Worm (Caenorhabditis elegans): ENCODE data around the gene F36H5.17.
"Not testable (repeated sequence)": the region's sequence is repeated elsewhere in the genome, so short reads cannot be mapped to it uniquely, and the experiment has no call there.

F36H5.17 gene

DNA sequence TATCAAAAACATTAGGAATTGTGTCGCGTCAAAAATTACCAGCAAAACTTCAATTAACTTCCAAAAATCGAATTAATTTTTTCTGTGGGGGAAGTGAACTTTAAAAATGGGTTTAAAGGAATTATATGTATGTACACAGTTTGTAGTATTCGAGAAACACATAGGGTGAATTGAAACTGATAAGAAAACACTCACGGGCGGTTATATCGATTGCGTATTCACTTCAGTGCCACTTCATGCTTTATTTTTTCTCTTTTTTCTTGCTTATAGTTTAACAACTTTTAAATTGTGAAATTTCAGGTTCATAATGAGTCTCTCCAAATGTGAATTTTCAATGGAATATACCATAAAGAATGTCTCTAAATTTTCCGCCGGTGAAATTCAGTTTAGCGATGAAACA, 15.4 kb upstream of the F36H5.17 start, which contains the start of gene math-26:
Gene math-26 (plus strand): TSS at position 301 of the 400 bp plus-strand sequence.
- not testable (repeated sequence) for TF ChIP-seq isw-1 (GFP tag; IDR thresholded peaks at IDR 0.05); unc-86 (tag; optimal IDR thresholded peaks at IDR 0.05); mep-1 (tag; optimal IDR thresholded peaks at IDR 0.05)

DNA sequence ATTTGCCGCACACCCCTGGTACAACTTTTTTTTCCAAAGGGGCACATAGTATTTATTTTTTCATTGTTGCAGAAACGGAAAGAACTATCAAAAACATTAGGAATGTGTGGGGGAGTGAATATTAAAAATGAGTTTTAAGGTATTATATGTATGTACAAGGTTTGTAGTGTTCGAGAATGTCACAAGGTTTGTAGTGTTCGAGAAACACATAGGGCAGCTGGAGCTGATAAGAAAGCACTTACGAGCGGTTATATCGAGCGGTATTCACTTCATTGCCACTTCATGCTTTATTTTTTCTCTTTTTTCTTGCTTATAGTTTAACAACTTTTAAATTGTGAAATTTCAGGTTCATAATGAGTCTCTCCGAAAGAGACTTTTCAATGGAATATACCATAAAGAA, 11.5 kb upstream of the F36H5.17 start:
- TF ChIP-seq lin-35 (GFP tag; optimal IDR thresholded peaks at IDR 0.05), result peak in 1 of 2 experiments; percentile 10
- peak; percentile 28 for TF ChIP-seq elt-2 (tag; optimal IDR thresholded peaks at IDR 0.05)
- TF ChIP-seq efl-1 (optimal IDR thresholded peaks at IDR 0.05), result not testable (repeated sequence)
- peak in 1 of 2 experiments; percentile 43 for TF ChIP-seq efl-1 (GFP tag; optimal IDR thresholded peaks at IDR 0.05 in 1 of 2)

DNA sequence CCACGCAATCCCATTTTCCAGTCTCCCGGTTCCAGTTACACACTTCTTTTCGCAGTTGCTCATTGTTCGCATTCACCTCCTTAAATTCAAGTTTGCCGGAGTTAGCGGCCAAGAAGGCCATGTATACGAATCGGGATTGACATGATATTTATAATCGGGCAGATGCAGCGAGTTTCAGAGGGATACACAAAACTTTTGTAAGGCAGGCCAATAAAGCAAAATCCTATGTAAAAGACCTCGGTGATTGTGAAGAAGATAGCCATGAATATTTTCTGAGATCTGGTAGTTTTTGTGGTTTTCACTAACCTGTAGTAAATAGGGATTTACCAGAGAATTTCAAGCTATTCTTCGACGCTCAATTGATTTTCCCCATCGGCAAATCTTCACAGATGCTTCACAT, 10.7 kb upstream of the F36H5.17 start:
- TF ChIP-seq sptf-1 (tag; optimal IDR thresholded peaks at IDR 0.05) (no peak), pag-3 (tag; optimal IDR thresholded peaks at IDR 0.05; ENCODE audit: borderline replicate concordance, insufficient read depth) (no peak), tlp-1 (tag; optimal IDR thresholded peaks at IDR 0.05) (no peak), unc-62 (GFP tag; optimal IDR thresholded peaks at IDR 0.05) (no peak), fkh-4 (tag; optimal IDR thresholded peaks at IDR 0.05; ENCODE audit: borderline replicate concordance) (no peak), sup-37 (GFP tag; optimal IDR thresholded peaks at IDR 0.05) (no peak), xbp-1 (tag; optimal IDR thresholded peaks at IDR 0.05) (no peak), zag-1 (tag; optimal IDR thresholded peaks at IDR 0.05) (no peak), ama-1 (optimal IDR thresholded peaks at IDR 0.05) (no peak), dsc-1 (tag; optimal IDR thresholded peaks at IDR 0.05) (no peak), nhr-12 (tag; optimal IDR thresholded peaks at IDR 0.05) (no peak), zip-4 (GFP tag; optimal IDR thresholded peaks at IDR 0.05) (no peak), aly-2 (tag; optimal IDR thresholded peaks at IDR 0.05) (no peak), fos-1 (tag; optimal IDR thresholded peaks at IDR 0.05) (no peak), alr-1 (tag; optimal IDR thresholded peaks at IDR 0.05; ENCODE audit: borderline replicate concordance) (no peak)

DNA sequence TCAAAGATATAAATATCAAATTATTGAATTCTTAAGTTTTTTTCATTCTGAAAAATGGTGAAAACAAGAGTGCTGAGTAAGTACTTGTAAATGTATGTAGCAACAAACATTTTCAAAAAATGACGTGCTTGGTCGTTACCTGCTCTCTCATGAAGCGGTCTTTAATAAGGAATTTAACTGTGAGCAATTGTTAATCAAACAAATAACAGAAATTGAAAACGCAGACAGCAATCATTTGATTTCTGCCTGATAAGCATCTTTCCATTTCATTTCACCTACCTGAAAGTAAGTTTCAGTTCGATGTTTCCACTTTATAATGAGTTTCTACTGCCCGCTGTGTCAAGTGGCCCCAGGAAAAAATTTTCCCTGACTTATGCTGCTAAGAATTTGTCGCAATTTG, 7.1 kb upstream of the F36H5.17 start, which contains the start of gene math-28:
Gene math-28 (plus strand): TSS at position 301 of the 400 bp plus-strand sequence.
- TF ChIP-seq unc-30 (tag; optimal IDR thresholded peaks at IDR 0.05) (no peak), dsc-1 (tag; optimal IDR thresholded peaks at IDR 0.05) (no peak), lin-35 (GFP tag; optimal IDR thresholded peaks at IDR 0.05) (no peak), xbp-1 (tag; optimal IDR thresholded peaks at IDR 0.05) (no peak), lir-3 (tag; optimal IDR thresholded peaks at IDR 0.05; ENCODE audit: poor library complexity) (no peak), unc-130 (tag; optimal IDR thresholded peaks at IDR 0.05) (no peak), skn-1 (tag; optimal IDR thresholded peaks at IDR 0.05) (no peak), ces-1 (GFP tag; optimal IDR thresholded peaks at IDR 0.05) (no peak)

DNA sequence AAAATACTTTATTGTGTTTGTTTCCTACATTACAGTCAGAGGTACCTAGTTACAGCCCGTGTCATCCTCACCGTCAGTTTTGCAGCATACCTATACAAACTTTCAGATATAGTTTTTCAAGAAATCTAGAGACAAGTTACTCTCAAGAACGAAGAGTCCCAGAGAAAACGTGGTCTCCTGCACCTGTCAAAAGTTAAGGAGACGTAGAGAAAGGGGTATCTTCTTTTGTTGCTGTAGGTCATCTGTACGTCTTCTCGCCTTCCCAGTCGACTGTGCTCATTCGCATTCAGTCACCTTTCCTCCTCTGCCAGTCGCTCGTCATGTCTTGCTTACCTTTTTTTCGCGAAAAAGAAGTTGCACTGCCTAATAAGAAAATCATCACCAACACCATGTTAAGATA, 5.6 kb upstream of the F36H5.17 start, which contains the start of gene F36H5.4:
Gene F36H5.4 (plus strand): TSS at position 301 of the 400 bp plus-strand sequence.
- no peak for TF ChIP-seq nhr-90 (tag; optimal IDR thresholded peaks at IDR 0.05; ENCODE audit: poor library complexity)
- no peak for TF ChIP-seq lin-14 (GFP tag; optimal IDR thresholded peaks at IDR 0.05)
- no peak for TF ChIP-seq sox-4 (tag; optimal IDR thresholded peaks at IDR 0.05)
- no peak for TF ChIP-seq pag-3 (tag; optimal IDR thresholded peaks at IDR 0.05; ENCODE audit: borderline replicate concordance, insufficient read depth)
- TF ChIP-seq mdl-1 (tag; optimal IDR thresholded peaks at IDR 0.05), result no peak

DNA sequence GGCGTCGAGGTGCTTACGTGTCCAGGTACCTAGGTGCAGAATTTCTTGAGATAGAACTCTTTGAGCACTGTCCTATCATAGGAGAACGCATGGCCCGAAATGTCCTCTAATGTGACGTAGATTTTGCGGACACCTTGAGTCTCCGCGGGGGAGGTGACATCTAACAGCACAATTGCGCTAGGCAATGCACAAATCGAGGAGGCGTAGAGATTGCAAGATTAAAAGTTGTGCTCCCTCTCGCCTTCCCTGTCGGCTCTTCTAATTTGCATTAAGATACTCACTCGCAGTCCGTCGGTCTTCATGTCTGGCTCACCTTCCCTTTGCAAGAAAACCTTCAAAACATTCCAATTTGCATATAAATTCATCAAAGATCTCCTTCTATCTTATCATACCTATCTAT, 3.6 kb upstream of the F36H5.17 start, which contains the start of gene F36H5.18:
Gene F36H5.18 (plus strand): TSS at position 301 of the 400 bp plus-strand sequence.
- TF ChIP-seq blmp-1 (tag; optimal IDR thresholded peaks at IDR 0.05) (no peak), tlp-1 (tag; optimal IDR thresholded peaks at IDR 0.05) (no peak), lir-3 (tag; optimal IDR thresholded peaks at IDR 0.05; ENCODE audit: poor library complexity) (no peak), sox-4 (tag; optimal IDR thresholded peaks at IDR 0.05) (no peak), pag-3 (tag; optimal IDR thresholded peaks at IDR 0.05; ENCODE audit: borderline replicate concordance, insufficient read depth) (no peak), lin-39 (tag; optimal IDR thresholded peaks at IDR 0.05) (no peak), sup-37 (GFP tag; optimal IDR thresholded peaks at IDR 0.05) (no peak), snpc-4 (tag; optimal IDR thresholded peaks at IDR 0.05) (no peak), unc-30 (tag; optimal IDR thresholded peaks at IDR 0.05) (no peak), rnt-1 (tag; optimal IDR thresholded peaks at IDR 0.05) (no peak), C16A3.4 (tag; optimal IDR thresholded peaks at IDR 0.05) (no peak), nhr-90 (tag; optimal IDR thresholded peaks at IDR 0.05; ENCODE audit: poor library complexity) (no peak), efl-3 (GFP tag; optimal IDR thresholded peaks at IDR 0.05) (no peak), grh-1 (GFP tag; IDR thresholded peaks at IDR 0.05) (no peak), dsc-1 (tag; optimal IDR thresholded peaks at IDR 0.05) (no peak), ama-1 (optimal IDR thresholded peaks at IDR 0.05) (no peak)

Data from whole organism, L1 larva.